Fruit fly (Drosophila melanogaster): ENCODE data around the gene CG8087.

DNA sequence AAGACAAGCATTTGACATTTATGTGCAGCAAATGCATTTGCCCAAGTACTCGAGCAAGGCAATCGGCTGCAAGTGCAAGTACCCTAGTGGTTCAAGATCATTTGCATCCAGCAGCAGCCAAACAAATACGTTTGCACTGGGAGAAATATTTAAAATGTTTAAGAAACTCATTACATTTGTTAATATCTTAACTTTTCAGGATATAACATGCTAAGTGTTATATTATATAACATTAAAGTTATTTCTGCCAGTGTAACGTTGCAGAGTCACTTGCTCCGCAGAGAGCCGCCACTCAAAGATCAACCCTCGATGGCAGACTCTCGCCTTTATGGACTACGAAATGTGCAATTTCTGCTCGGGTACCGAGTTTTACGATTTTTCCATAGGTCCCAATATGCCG, 24.9 kb upstream of the CG8087 start:
- TF ChIP-seq ovo (GFP tag; optimal IDR thresholded peaks at IDR 0.05) (no peak), kay (GFP tag; ENCODE audit: borderline replicate concordance) (no peak)
